Worm (Caenorhabditis elegans): Measurements from ENCODE around the gene K12D12.5.

K12D12.5 gene

ce11 chrII:11860623-11861079 is at the start of gene K12D12.5:
Gene K12D12.5 (plus strand): TSS chrII:11861029.
- peak; percentile 42 for TF ChIP-seq F49E8.2 (tag; optimal IDR thresholded peaks at IDR 0.05; ENCODE audit: borderline replicate concordance)
- TF ChIP-seq unc-130 (GFP tag; optimal IDR thresholded peaks at IDR 0.05), result peak; percentile 93
- TF ChIP-seq Y48G9A.11 (GFP tag; IDR thresholded peaks at IDR 0.05), result peak; percentile 58
- no peak for TF ChIP-seq unc-39 (tag; optimal IDR thresholded peaks at IDR 0.05)
- TF ChIP-seq dmd-9 (GFP tag; IDR thresholded peaks at IDR 0.05), result 0 out of 2 replicates have a peak, but pooled peaks have one; percentile 21
- no peak for TF ChIP-seq daf-12 (tag; optimal IDR thresholded peaks at IDR 0.05)
- peak; percentile 80 for TF ChIP-seq mes-2 (tag; optimal IDR thresholded peaks at IDR 0.05; ENCODE audit: poor library complexity, severe bottlenecking)
- peak; percentile 34; the same call in 1 of the 2 replicates for TF ChIP-seq dmd-6 (GFP tag; IDR thresholded peaks at IDR 0.05)
- TF ChIP-seq lin-38 (GFP tag; IDR thresholded peaks at IDR 0.05), result 0 out of 2 replicates have a peak, but pooled peaks have one; percentile 27
- no peak for TF ChIP-seq nhr-237 (tag; optimal IDR thresholded peaks at IDR 0.05)

DNA sequence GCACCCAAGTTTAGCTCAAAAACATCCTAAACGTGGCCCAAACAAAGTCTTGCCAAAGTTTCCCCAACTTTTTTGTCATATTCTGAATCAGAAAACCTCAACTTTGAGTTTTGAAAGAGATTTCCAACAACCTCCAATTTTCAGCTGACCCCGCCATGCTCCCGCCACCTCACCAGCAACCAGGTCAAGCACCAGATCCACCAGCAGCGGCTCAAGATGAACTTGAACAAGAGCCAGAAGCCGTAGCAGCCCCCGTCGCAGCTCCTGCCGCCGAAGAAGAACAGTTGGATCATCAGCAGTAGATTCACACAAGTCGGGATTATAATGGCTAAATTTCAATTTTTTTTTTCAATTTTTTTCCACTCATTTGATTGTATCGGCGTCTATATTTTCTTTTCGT is 49.6 kb upstream of the K12D12.5 start:
- TF ChIP-seq mes-2 (tag; optimal IDR thresholded peaks at IDR 0.05; ENCODE audit: poor library complexity, severe bottlenecking), result no peak
- TF ChIP-seq set-16 (GFP tag; IDR thresholded peaks at IDR 0.05), result peak; percentile 71

DNA sequence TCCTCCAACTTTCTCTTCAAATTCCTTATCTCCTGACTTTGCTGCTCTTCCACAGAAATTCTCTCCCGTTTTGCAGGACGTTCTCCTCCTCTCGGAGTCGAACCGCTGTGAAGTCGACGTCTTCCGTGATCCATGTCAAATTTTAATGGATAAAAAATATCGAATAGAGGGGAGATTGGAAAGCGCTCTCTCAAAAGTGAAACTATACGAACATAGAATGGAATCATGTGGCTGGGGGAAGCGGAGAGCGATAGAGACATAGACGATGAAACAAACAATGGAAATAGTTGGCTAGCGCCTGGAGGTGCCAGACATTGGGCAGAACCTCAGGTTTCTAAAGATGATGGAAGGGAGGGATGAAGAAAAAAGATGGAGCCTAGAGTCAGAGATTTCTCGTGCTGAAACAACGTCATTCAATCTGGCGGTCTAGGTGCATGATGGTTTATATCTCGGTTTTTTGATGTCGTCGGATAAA is 46.9 kb upstream of the K12D12.5 start, which contains the start of gene F43G6.8:
F43G6.8 (minus strand) TSS at position 198 of the 475 bp plus-strand sequence.
- TF ChIP-seq vab-7 (GFP tag; IDR thresholded peaks at IDR 0.05), result no peak
- TF ChIP-seq mep-1 (tag; optimal IDR thresholded peaks at IDR 0.05), result peak; percentile 56
- TF ChIP-seq Y5F2A.4 (GFP tag; optimal IDR thresholded peaks at IDR 0.05), result no peak
- peak; percentile 24 for TF ChIP-seq dpl-1 (GFP tag; optimal IDR thresholded peaks at IDR 0.05)
- no peak for TF ChIP-seq nhr-76 (tag; optimal IDR thresholded peaks at IDR 0.05)
- peak; percentile 53 for TF ChIP-seq nhr-28 (tag; optimal IDR thresholded peaks at IDR 0.05)
- TF ChIP-seq hif-1 (tag; optimal IDR thresholded peaks at IDR 0.05), result peak in 1 of 2 experiments; percentile 48
- no peak for TF ChIP-seq lin-15B (tag; optimal IDR thresholded peaks at IDR 0.05)
- peak; percentile 23 for TF ChIP-seq nhr-6 (tag; optimal IDR thresholded peaks at IDR 0.05)
- TF ChIP-seq lin-29 (GFP tag; IDR thresholded peaks at IDR 0.05), result no peak
- peak; percentile 80 for TF ChIP-seq nhr-11 (tag; optimal IDR thresholded peaks at IDR 0.05)
- TF ChIP-seq hlh-11 (tag; optimal IDR thresholded peaks at IDR 0.05), result peak; percentile 74
- peak; percentile 95 for TF ChIP-seq hlh-30 (tag; optimal IDR thresholded peaks at IDR 0.05; ENCODE audit: insufficient read depth)
- TF ChIP-seq aha-1 (tag), result peak; percentile 75
- TF ChIP-seq mdl-1 (tag; optimal IDR thresholded peaks at IDR 0.05), result peak in 1 of 2 experiments; percentile 74
- TF ChIP-seq pqm-1 (tag; optimal IDR thresholded peaks at IDR 0.05), result no peak
- peak; percentile 36 for TF ChIP-seq mes-2 (tag; optimal IDR thresholded peaks at IDR 0.05; ENCODE audit: poor library complexity, severe bottlenecking)
- TF ChIP-seq hmg-1.1 (GFP tag; IDR thresholded peaks at IDR 0.05), result peak; percentile 64
- no peak for TF ChIP-seq daf-16 (GFP tag; optimal IDR thresholded peaks at IDR 0.05)
- TF ChIP-seq daf-16 (tag; optimal IDR thresholded peaks at IDR 0.05), result peak; percentile 2
- TF ChIP-seq dmd-8 (GFP tag; IDR thresholded peaks at IDR 0.05), result 0 out of 2 replicates have a peak, but pooled peaks have one; percentile 18
- no peak for TF ChIP-seq duxl-1 (tag; optimal IDR thresholded peaks at IDR 0.05; ENCODE audit: poor library complexity)
- TF ChIP-seq ama-1 (optimal IDR thresholded peaks at IDR 0.05), result peak; percentile 73

DNA sequence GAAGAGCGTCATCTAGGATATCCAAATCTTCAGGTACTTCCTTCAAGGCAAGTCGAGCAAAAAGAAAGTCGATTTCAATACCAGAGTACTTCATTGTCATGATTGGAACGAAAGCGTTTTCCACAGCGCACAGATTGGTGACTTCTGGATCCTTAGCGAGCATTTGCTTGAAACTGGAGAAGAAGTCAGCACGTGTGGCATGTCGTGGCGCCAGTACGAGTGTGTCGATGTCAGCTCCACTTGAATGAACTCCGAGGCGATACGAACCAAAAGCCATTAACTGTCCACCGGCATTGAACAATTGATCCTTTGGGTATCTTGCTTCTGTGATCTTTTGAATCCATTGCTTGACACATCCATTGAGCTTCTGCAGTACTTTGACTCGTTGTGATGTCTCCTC is 44.8 kb upstream of the K12D12.5 start:
- TF ChIP-seq unc-62 (GFP tag; optimal IDR thresholded peaks at IDR 0.05 in 1 of 2) (peak in 1 of 2 experiments; percentile 98), unc-62 (tag; optimal IDR thresholded peaks at IDR 0.05) (no peak), aha-1 (tag) (peak; percentile 80), saeg-2 (GFP tag; IDR thresholded peaks at IDR 0.05) (no peak)
